Worm (Caenorhabditis elegans) whole organism, L4 larva: ENCODE results near the gene pept-2.

ENCODE experiments used
- D1046.2 ChIP-seq: fragments of 200-800 bp; sonication (Bioruptor generic); IDR thresholded peaks from 2 replicates; pipeline ENCODE4 v1.3.6; 2022; ENCODE audit warnings: missing genetic modification characterization, missing compliant biosample characterization
- F10B5.3 ChIP-seq: sonication (generic microtip); optimal IDR thresholded peaks from 2 replicates; lab custom pipeline; 2016; ENCODE audit warnings: mild to moderate bottlenecking, missing genetic modification characterization, missing compliant biosample characterization
- R02D3.7 ChIP-seq: fragments of 150-350 bp; sonication (generic microtip); optimal IDR thresholded peaks from 3 replicates; lab custom pipeline; 2014; ENCODE audit warnings: missing biosample characterization, missing genetic modification characterization
- Y48G9A.11 ChIP-seq: fragments of 200-800 bp; sonication (Bioruptor generic); IDR thresholded peaks from 2 replicates; pipeline ENCODE4 v1.3.6; 2022; ENCODE audit warnings: missing genetic modification reagents, missing genetic modification characterization, missing compliant biosample characterization
- Y75B8A.6 ChIP-seq: fragments of 200-800 bp; sonication (Bioruptor generic); IDR thresholded peaks from 2 replicates; pipeline ENCODE4 v1.3.6; 2022; ENCODE audit warnings: missing genetic modification reagents, missing genetic modification characterization, missing compliant biosample characterization
- ZK546.5 ChIP-seq, 2 experiments: sonication (generic microtip); optimal IDR thresholded peaks; 2 replicates each; lab custom pipeline; 2017; ENCODE audit warnings: missing biosample characterization in 2 of 2, missing genetic modification characterization in 2 of 2
- aha-1 ChIP-seq: fragments of 150-350 bp; peaks from one replicate; lab custom pipeline; 2014; ENCODE audit warnings: missing biosample characterization, missing genetic modification characterization
- ama-1 ChIP-seq: fragments of 150-350 bp; optimal IDR thresholded peaks from 2 replicates; lab custom pipeline; 2014; ENCODE audit warnings: inconsistent platforms, mixed read lengths
- arid-1 ChIP-seq: fragments of 200-800 bp; sonication (Bioruptor generic); conservative IDR thresholded peaks from 2 replicates; pipeline ENCODE4 v1.3.6; 2022; ENCODE audit warnings: missing genetic modification reagents, missing genetic modification characterization, missing compliant biosample characterization
- ceh-28 ChIP-seq: fragments of 150-350 bp; optimal IDR thresholded peaks from 2 replicates; lab custom pipeline; 2014; ENCODE audit warnings: missing biosample characterization, missing genetic modification reagents, missing genetic modification characterization
- ces-1 ChIP-seq: fragments of 150-350 bp; sonication (generic microtip); optimal IDR thresholded peaks from 4 replicates; lab custom pipeline; 2014; ENCODE audit warnings: missing biosample characterization, missing genetic modification reagents, missing genetic modification characterization
- daf-16 ChIP-seq, 3 experiments: sonication (generic microtip); optimal IDR thresholded peaks; 2 replicates each; lab custom pipeline; 2016 to 2017; ENCODE audit warnings: missing genetic modification characterization in 3 of 3, missing genetic modification reagents in 3 of 3, mild to moderate bottlenecking in 2 of 3, missing compliant biosample characterization in 2 of 3, missing biosample characterization in 1 of 3, moderate library complexity in 1 of 3
- daf-19 ChIP-seq: fragments of 200-800 bp; sonication (Bioruptor generic); conservative IDR thresholded peaks from 2 replicates; pipeline ENCODE4 v1.3.6; 2022; ENCODE audit warnings: missing genetic modification characterization, missing compliant biosample characterization
- daf-8 ChIP-seq: fragments of 200-800 bp; sonication (Bioruptor generic); IDR thresholded peaks from 2 replicates; pipeline ENCODE4 v1.3.6; 2022; ENCODE audit warnings: missing genetic modification characterization, missing compliant biosample characterization
- dmd-6 ChIP-seq: fragments of 200-800 bp; sonication (Bioruptor generic); IDR thresholded peaks from 2 replicates; pipeline ENCODE4 v1.3.6; 2022; ENCODE audit warnings: missing genetic modification reagents, missing genetic modification characterization, missing compliant biosample characterization
- dve-1 ChIP-seq: sonication (generic microtip); optimal IDR thresholded peaks from 2 replicates; lab custom pipeline; 2017; ENCODE audit warnings: antibody characterized with exemption, mild to moderate bottlenecking, missing genetic modification characterization, missing compliant biosample characterization; ENCODE audit not compliant: insufficient read depth
- egl-43 ChIP-seq: fragments of 200-800 bp; sonication (Bioruptor generic); IDR thresholded peaks from 2 replicates; pipeline ENCODE4 v1.3.6; 2022; ENCODE audit warnings: missing genetic modification reagents, missing genetic modification characterization, missing compliant biosample characterization
- hlh-11 ChIP-seq: fragments of 200-800 bp; sonication (Bioruptor generic); optimal IDR thresholded peaks from 2 replicates; lab custom pipeline; 2018; ENCODE audit warnings: mild to moderate bottlenecking, missing genetic modification characterization, missing compliant biosample characterization
- lim-7 ChIP-seq: fragments of 200-800 bp; sonication (Bioruptor generic); IDR thresholded peaks from 2 replicates; pipeline ENCODE4 v1.3.6; 2022; ENCODE audit warnings: missing genetic modification characterization, missing compliant biosample characterization
- lin-1 ChIP-seq: fragments of 200-800 bp; sonication (Bioruptor generic); IDR thresholded peaks from 2 replicates; pipeline ENCODE4 v1.3.6; 2022; ENCODE audit warnings: missing genetic modification reagents, missing genetic modification characterization, missing compliant biosample characterization
- lin-13 ChIP-seq: fragments of 150-350 bp; optimal IDR thresholded peaks from 2 replicates; lab custom pipeline; 2014; ENCODE audit warnings: missing biosample characterization, missing genetic modification reagents, missing genetic modification characterization
- lin-15B ChIP-seq: fragments of 150-350 bp; sonication (generic microtip); optimal IDR thresholded peaks from 3 replicates; lab custom pipeline; 2014; ENCODE audit warnings: missing biosample characterization, missing genetic modification characterization
- lin-38 ChIP-seq: fragments of 200-800 bp; sonication (Bioruptor generic); IDR thresholded peaks from 2 replicates; pipeline ENCODE4 v1.3.6; 2022; ENCODE audit warnings: missing genetic modification reagents, missing genetic modification characterization, missing compliant biosample characterization
- lir-3 ChIP-seq: sonication (generic microtip); optimal IDR thresholded peaks from 2 replicates; lab custom pipeline; 2016; ENCODE audit warnings: mild to moderate bottlenecking, missing genetic modification characterization, missing compliant biosample characterization
- lsy-2 ChIP-seq, 2 experiments: fragments of 150-350 bp in 1 of 2; sonication (generic microtip) in 1 of 2; optimal IDR thresholded peaks; 2 replicates each; lab custom pipeline; 2014 to 2017; ENCODE audit warnings: missing biosample characterization in 2 of 2, missing genetic modification characterization in 2 of 2
- madf-5 ChIP-seq, 2 experiments: fragments of 200-800 bp; sonication (Bioruptor generic); IDR thresholded peaks; 2 replicates each; pipeline ENCODE4 v1.3.6; 2022; ENCODE audit warnings: missing compliant biosample characterization in 2 of 2, missing genetic modification characterization in 2 of 2
- mes-2 ChIP-seq: sonication (generic microtip); optimal IDR thresholded peaks from 2 replicates; lab custom pipeline; 2016; ENCODE audit warnings: missing genotype, mild to moderate bottlenecking, missing genetic modification characterization, missing compliant biosample characterization; ENCODE audit not compliant: poor library complexity, severe bottlenecking
- mxl-3 ChIP-seq: fragments of 200-800 bp; sonication (Bioruptor generic); optimal IDR thresholded peaks from 2 replicates; lab custom pipeline; 2018; ENCODE audit warnings: mild to moderate bottlenecking, missing genetic modification characterization, missing compliant biosample characterization
- nhr-10 ChIP-seq: fragments of 150-350 bp; optimal IDR thresholded peaks from 2 replicates; lab custom pipeline; 2014; ENCODE audit warnings: missing biosample characterization, missing genetic modification characterization
- nhr-111 ChIP-seq: fragments of 200-800 bp; sonication (Bioruptor generic); optimal IDR thresholded peaks from 2 replicates; lab custom pipeline; 2018; ENCODE audit warnings: mild to moderate bottlenecking, missing genetic modification characterization, missing compliant biosample characterization
- nhr-237 ChIP-seq: sonication (generic microtip); optimal IDR thresholded peaks from 2 replicates; lab custom pipeline; 2017; ENCODE audit warnings: missing biosample characterization, missing genetic modification characterization
- nhr-42 ChIP-seq: fragments of 200-800 bp; sonication (Bioruptor generic); IDR thresholded peaks from 2 replicates; pipeline ENCODE4 v1.3.6; 2022; ENCODE audit warnings: missing genetic modification characterization, missing compliant biosample characterization
- nhr-6 ChIP-seq: fragments of 150-350 bp; optimal IDR thresholded peaks from 2 replicates; lab custom pipeline; 2014; ENCODE audit warnings: missing biosample characterization, missing genetic modification characterization
- pha-4 ChIP-seq, 2 experiments: fragments of 150-350 bp in 1 of 2; fragments of 200-800 bp in 1 of 2; sonication (Bioruptor generic) in 1 of 2; IDR thresholded peaks in 1 of 2; optimal IDR thresholded peaks in 1 of 2; 2 replicates each; pipeline versions ENCODE4 v1.3.6 to Lab custom; 2014 to 2022; ENCODE audit warnings: missing genetic modification characterization in 2 of 2, missing genetic modification reagents in 2 of 2, missing biosample characterization in 1 of 2, missing compliant biosample characterization in 1 of 2
- php-3 ChIP-seq: fragments of 200-800 bp; sonication (Bioruptor generic); IDR thresholded peaks from 2 replicates; pipeline ENCODE4 v1.3.6; 2022; ENCODE audit warnings: missing genetic modification reagents, missing genetic modification characterization, missing compliant biosample characterization
- rbr-2 ChIP-seq: sonication (generic microtip); optimal IDR thresholded peaks from 2 replicates; lab custom pipeline; 2016; ENCODE audit warnings: missing genotype, missing genetic modification characterization, missing compliant biosample characterization
- saeg-2 ChIP-seq: fragments of 200-800 bp; sonication (Bioruptor generic); IDR thresholded peaks from 2 replicates; pipeline ENCODE4 v1.3.6; 2022; ENCODE audit warnings: missing genetic modification reagents, missing genetic modification characterization, missing compliant biosample characterization
- set-16 ChIP-seq: fragments of 200-800 bp; sonication (Bioruptor generic); IDR thresholded peaks from 2 replicates; pipeline ENCODE4 v1.3.6; 2022; ENCODE audit warnings: missing genetic modification reagents, missing genetic modification characterization, missing compliant biosample characterization
- skn-1 ChIP-seq: fragments of 150-350 bp; optimal IDR thresholded peaks from 2 replicates; lab custom pipeline; 2014; ENCODE audit warnings: missing biosample characterization, missing genetic modification characterization
- snpc-1.2 ChIP-seq: fragments of 200-800 bp; sonication (Bioruptor generic); IDR thresholded peaks from 2 replicates; pipeline ENCODE4 v1.3.6; 2022; ENCODE audit warnings: missing genetic modification reagents, missing genetic modification characterization, missing compliant biosample characterization
- tra-1 ChIP-seq: fragments of 200-800 bp; sonication (Bioruptor generic); IDR thresholded peaks from 2 replicates; pipeline ENCODE4 v1.3.6; 2022; ENCODE audit warnings: missing genetic modification reagents, missing genetic modification characterization, missing compliant biosample characterization
- unc-62 ChIP-seq, 3 experiments: fragments of 150-350 bp in 1 of 3; sonication (generic microtip); optimal IDR thresholded peaks in 2 of 3; peaks in 1 of 3; 1 replicate in 1 of 3; 2 replicates in 2 of 3; lab custom pipeline; 2014 to 2017; ENCODE audit warnings: missing biosample characterization in 3 of 3, missing genetic modification characterization in 3 of 3, missing genetic modification reagents in 3 of 3, missing genotype in 1 of 3
- vab-7 ChIP-seq: fragments of 200-800 bp; sonication (Bioruptor generic); IDR thresholded peaks from 2 replicates; pipeline ENCODE4 v1.3.6; 2022; ENCODE audit warnings: missing genetic modification reagents, missing genetic modification characterization, missing compliant biosample characterization
- ztf-11 ChIP-seq: fragments of 150-350 bp; optimal IDR thresholded peaks from 2 replicates; lab custom pipeline; 2014; ENCODE audit warnings: missing biosample characterization, missing genetic modification characterization

pept-2 gene

ce11 chrIV:10832148-10832547 lies 41.7 kb downstream of the pept-2 start, which contains the start of gene best-15:
Gene best-15, minus strand, starts transcription at chrIV:10832248.
- TF ChIP-seq nhr-10 (tag; lab: Kevin White, UChicago) (no peak), dve-1 (tag; lab: Kevin White, UChicago) (no peak), ces-1 (GFP tag; lab: Kevin White, UChicago) (no peak)
- TF ChIP-seq, all 104 proteins: peak for 0

ce11 chrIV:10842232-10842631 lies 51.8 kb downstream of the pept-2 start:
- TF ChIP-seq unc-62 (GFP tag; optimal IDR thresholded peaks at IDR 0.05 in 1 of 2; lab: Kevin White, UChicago) (peak in 1 of 2 experiments; percentile 3), unc-62 (tag; optimal IDR thresholded peaks at IDR 0.05; lab: Kevin White, UChicago) (no peak), arid-1 (0 out of 2 replicates have a peak, but pooled peaks have one; percentile 33), lim-7 (GFP tag; lab: Robert Waterston, UW) (0 out of 2 replicates have a peak, but pooled peaks have one; percentile 42), lin-1 (GFP tag; lab: Robert Waterston, UW) (no peak), nhr-111 (GFP tag; lab: Kevin White, UChicago) (no peak), egl-43 (no peak), lsy-2 (tag; optimal IDR thresholded peaks at IDR 0.05; lab: Kevin White, UChicago) (peak in 1 of 2 experiments; percentile 23), Y48G9A.11 (GFP tag; lab: Robert Waterston, UW) (peak; percentile 29; the same call in 1 of the 2 replicates), snpc-1.2 (0 out of 2 replicates have a peak, but pooled peaks have one; percentile 38), lin-38 (0 out of 2 replicates have a peak, but pooled peaks have one; percentile 22), skn-1 (tag; lab: Kevin White, UChicago) (no peak), nhr-6 (tag; lab: Kevin White, UChicago) (no peak), php-3 (no peak), pha-4 (GFP tag; IDR thresholded peaks at IDR 0.05; lab: Robert Waterston, UW) (no peak), pha-4 (tag; optimal IDR thresholded peaks at IDR 0.05; lab: Kevin White, UChicago) (no peak), Y75B8A.6 (0 out of 2 replicates have a peak, but pooled peaks have one; percentile 26)

ce11 chrIV:10842705-10843364 lies 52.4 kb downstream of the pept-2 start, which contains the start of gene T11G6.5:
Gene T11G6.5, minus strand, starts transcription at chrIV:10842755.
- TF ChIP-seq daf-16 (GFP tag; optimal IDR thresholded peaks at IDR 0.05; lab: Kevin White, UChicago) (no peak), daf-16 (tag; optimal IDR thresholded peaks at IDR 0.05; lab: Kevin White, UChicago) (peak; percentile 7), snpc-1.2 (no peak), lin-38 (peak; percentile 25; the same call in 1 of the 2 replicates), D1046.2 (GFP tag; lab: Robert Waterston, UW) (no peak), nhr-42 (GFP tag; lab: Robert Waterston, UW) (no peak), saeg-2 (no peak), F10B5.3 (tag; lab: Kevin White, UChicago) (no peak), ama-1 (lab: Kevin White, UChicago) (peak; percentile 12), ZK546.5 (tag; optimal IDR thresholded peaks at IDR 0.05; lab: Kevin White, UChicago) (no peak), set-16 (GFP tag; lab: Robert Waterston, UW) (no peak), mxl-3 (GFP tag; lab: Kevin White, UChicago) (peak; percentile 60), nhr-6 (tag; lab: Kevin White, UChicago) (no peak), lin-15B (tag; lab: Kevin White, UChicago) (no peak), daf-19 (GFP tag; lab: Robert Waterston, UW) (no peak), php-3 (no peak), mes-2 (tag; lab: Kevin White, UChicago) (peak; percentile 58), vab-7 (GFP tag; lab: Robert Waterston, UW) (no peak), ztf-11 (tag; lab: Kevin White, UChicago) (no peak), hlh-11 (tag; lab: Kevin White, UChicago) (peak; percentile 14), R02D3.7 (tag; lab: Kevin White, UChicago) (no peak), lir-3 (no peak), lin-13 (GFP tag; lab: Kevin White, UChicago) (peak; percentile 4), madf-5 (GFP tag; IDR thresholded peaks at IDR 0.05; lab: Robert Waterston, UW) (no peak), rbr-2 (no peak), ceh-28 (tag; lab: Kevin White, UChicago) (no peak), ces-1 (GFP tag; lab: Kevin White, UChicago) (no peak), dve-1 (tag; lab: Kevin White, UChicago) (peak; percentile 26), aha-1 (tag; lab: Kevin White, UChicago) (peak; percentile 89), daf-8 (no peak), tra-1 (GFP tag; lab: Robert Waterston, UW) (no peak), dmd-6 (GFP tag; lab: Robert Waterston, UW) (peak; percentile 25; the same call in 1 of the 2 replicates), nhr-237 (tag; lab: Kevin White, UChicago) (no peak)
